Fruit fly (Drosophila melanogaster) whole organism, embryonic: ENCODE measurements around the gene FucTD.

Experiments
- B-H2 ChIP-seq: fragments of 200-800 bp; sonication (Bioruptor generic); optimal IDR thresholded peaks from 2 replicates; lab custom pipeline; 2018; ENCODE audit warnings: missing biosample characterization, mild to moderate bottlenecking, missing genetic modification characterization
- CG10274 ChIP-seq: fragments of 200-800 bp; sonication (Bioruptor generic); optimal IDR thresholded peaks from 3 replicates; lab custom pipeline; 2017; ENCODE audit warnings: missing biosample characterization, mild to moderate bottlenecking, missing genetic modification characterization
- CG11093 ChIP-seq: fragments of 200-800 bp; sonication (Bioruptor generic); IDR thresholded peaks from 3 replicates; pipeline ENCODE4 v1.3.6; 2022; ENCODE audit warnings: missing biosample characterization, missing genetic modification characterization
- CG11456 ChIP-seq: fragments of 200-800 bp; sonication (Bioruptor generic); IDR thresholded peaks from 3 replicates; pipeline ENCODE4 v1.3.6; 2022; ENCODE audit warnings: missing biosample characterization, missing genetic modification characterization
- CG11695 ChIP-seq: fragments of 200-800 bp; sonication (Bioruptor generic); IDR thresholded peaks from 3 replicates; pipeline ENCODE4 v1.3.6; 2022; ENCODE audit warnings: missing biosample characterization, missing genetic modification characterization
- CG12236 ChIP-seq: fragments of 200-800 bp; sonication (Bioruptor generic); optimal IDR thresholded peaks from 2 replicates; lab custom pipeline; 2016; ENCODE audit warnings: missing biosample characterization, missing genetic modification characterization
- CG15011 ChIP-seq: fragments of 200-800 bp; sonication (Bioruptor generic); optimal IDR thresholded peaks from 3 replicates; lab custom pipeline; 2018; ENCODE audit warnings: missing biosample characterization, mild to moderate bottlenecking, missing genetic modification characterization
- CG15696 ChIP-seq: fragments of 200-800 bp; sonication (Bioruptor generic); optimal IDR thresholded peaks from 2 replicates; lab custom pipeline; 2019; ENCODE audit warnings: missing biosample characterization, mild to moderate bottlenecking, missing genetic modification characterization, moderate library complexity
- CG17359 ChIP-seq: fragments of 200-800 bp; sonication (Bioruptor generic); optimal IDR thresholded peaks from 3 replicates; lab custom pipeline; 2018; ENCODE audit warnings: missing biosample characterization, mild to moderate bottlenecking, missing genetic modification characterization, moderate library complexity
- CG17802 ChIP-seq: fragments of 200-800 bp; sonication (Bioruptor generic); optimal IDR thresholded peaks from 2 replicates; lab custom pipeline; 2018; ENCODE audit warnings: missing biosample characterization, mild to moderate bottlenecking, missing genetic modification characterization, moderate library complexity
- CG1792 ChIP-seq: fragments of 200-800 bp; sonication (Bioruptor generic); optimal IDR thresholded peaks from 2 replicates; lab custom pipeline; 2016; ENCODE audit warnings: missing biosample characterization, missing genetic modification characterization
- CG2202 ChIP-seq: fragments of 200-800 bp; sonication (Bioruptor generic); optimal IDR thresholded peaks from 2 replicates; lab custom pipeline; 2018; ENCODE audit warnings: missing biosample characterization, mild to moderate bottlenecking, missing genetic modification characterization
- CG2889 ChIP-seq: fragments of 200-800 bp; sonication (Bioruptor generic); IDR thresholded peaks from 3 replicates; pipeline ENCODE4 v1.3.6; 2022; ENCODE audit warnings: missing biosample characterization, missing genetic modification characterization
- CG30020 ChIP-seq: fragments of 200-800 bp; optimal IDR thresholded peaks from 2 replicates; lab custom pipeline; 2019; ENCODE audit warnings: missing biosample characterization, mild to moderate bottlenecking, missing genetic modification characterization, moderate library complexity
- CG34376 ChIP-seq: fragments of 200-800 bp; sonication (Bioruptor generic); optimal IDR thresholded peaks from 2 replicates; lab custom pipeline; 2018; ENCODE audit warnings: missing biosample characterization, mild to moderate bottlenecking, missing genetic modification characterization
- CG34422 ChIP-seq: fragments of 200-800 bp; sonication (Bioruptor generic); IDR thresholded peaks from 3 replicates; pipeline ENCODE4 v1.3.6; 2022; ENCODE audit warnings: missing biosample characterization, missing genetic modification characterization
- CG42726 ChIP-seq: fragments of 200-800 bp; sonication (Bioruptor generic); IDR thresholded peaks from 2 replicates; pipeline ENCODE4 v1.3.6; 2022; ENCODE audit warnings: missing biosample characterization, missing genetic modification characterization; ENCODE audit not compliant: partially characterized antibody
- CG4424 ChIP-seq: fragments of 200-800 bp; sonication (Bioruptor generic); optimal IDR thresholded peaks from 3 replicates; lab custom pipeline; 2016; ENCODE audit warnings: missing biosample characterization, missing genetic modification characterization
- CG4730 ChIP-seq: fragments of 200-800 bp; sonication (Bioruptor generic); IDR thresholded peaks from 2 replicates; pipeline ENCODE4 v1.3.6; 2022; ENCODE audit warnings: missing biosample characterization, missing genetic modification characterization
- CG6175 ChIP-seq: fragments of 200-800 bp; sonication (Bioruptor generic); IDR thresholded peaks from 3 replicates; pipeline ENCODE4 v1.3.6; 2022; ENCODE audit warnings: missing biosample characterization, missing genetic modification characterization
- CG7357 ChIP-seq: fragments of 200-800 bp; sonication (Bioruptor generic); IDR thresholded peaks from 3 replicates; pipeline ENCODE4 v1.3.6; 2022; ENCODE audit warnings: missing biosample characterization, missing genetic modification characterization
- CG7786 ChIP-seq: fragments of 200-800 bp; sonication (Bioruptor generic); optimal IDR thresholded peaks from 2 replicates; lab custom pipeline; 2016; ENCODE audit warnings: missing biosample characterization, missing genetic modification characterization
- CG7928 ChIP-seq: fragments of 200-800 bp; sonication (Bioruptor generic); optimal IDR thresholded peaks from 2 replicates; lab custom pipeline; 2017; ENCODE audit warnings: missing biosample characterization, mild to moderate bottlenecking, missing genetic modification characterization
- CG9609 ChIP-seq: fragments of 200-800 bp; sonication (Bioruptor generic); optimal IDR thresholded peaks from 3 replicates; lab custom pipeline; 2016; ENCODE audit warnings: missing biosample characterization, missing genetic modification characterization
- CHES-1-like ChIP-seq: fragments of 200-800 bp; sonication (Bioruptor generic); optimal IDR thresholded peaks from 2 replicates; lab custom pipeline; 2016; ENCODE audit warnings: missing biosample characterization, missing genetic modification characterization
- E2f1 ChIP-seq: fragments of 200-800 bp; sonication (Bioruptor generic); IDR thresholded peaks from 2 replicates; pipeline ENCODE4 v1.3.6; 2022; ENCODE audit warnings: missing biosample characterization, missing genetic modification characterization
- Fer2 ChIP-seq: fragments of 200-800 bp; sonication (Bioruptor generic); optimal IDR thresholded peaks from 2 replicates; lab custom pipeline; 2018; ENCODE audit warnings: missing biosample characterization, mild to moderate bottlenecking, missing genetic modification characterization, moderate library complexity
- Gug ChIP-seq: fragments of 200-800 bp; sonication (Bioruptor generic); IDR thresholded peaks from 4 replicates; pipeline ENCODE4 v1.3.6; 2022; ENCODE audit warnings: missing biosample characterization, missing genetic modification characterization
- H15 ChIP-seq: fragments of 200-800 bp; sonication (Bioruptor generic); IDR thresholded peaks from 3 replicates; pipeline ENCODE4 v1.3.6; 2022; ENCODE audit warnings: missing biosample characterization, missing genetic modification characterization
- MTF-1 ChIP-seq: fragments of 200-800 bp; sonication (Bioruptor generic); optimal IDR thresholded peaks from 2 replicates; lab custom pipeline; 2018; ENCODE audit warnings: missing biosample characterization, mild to moderate bottlenecking, missing genetic modification characterization, borderline replicate concordance
- Med ChIP-seq: fragments of 200-800 bp; sonication (Bioruptor generic); peaks from one replicate; lab custom pipeline; 2016; ENCODE audit warnings: missing biosample characterization, missing genetic modification characterization, mild to moderate bottlenecking, inconsistent platforms, moderate library complexity
- NfI ChIP-seq: fragments of 200-800 bp; sonication (Bioruptor generic); optimal IDR thresholded peaks from 3 replicates; lab custom pipeline; 2018; ENCODE audit warnings: missing biosample characterization, mild to moderate bottlenecking, missing genetic modification characterization, moderate library complexity
- Pdp1 ChIP-seq, 2 experiments: fragments of 200-800 bp; sonication (Bioruptor generic); optimal IDR thresholded peaks; 3 replicates each; lab custom pipeline; 2016; ENCODE audit warnings: missing biosample characterization in 2 of 2, missing genetic modification characterization in 2 of 2, mild to moderate bottlenecking in 1 of 2, moderate library complexity in 1 of 2
- Poxn ChIP-seq: fragments of 200-800 bp; sonication (Bioruptor generic); IDR thresholded peaks from 2 replicates; pipeline ENCODE4 v1.3.6; 2022; ENCODE audit warnings: missing biosample characterization, missing genetic modification characterization
- Ravus ChIP-seq: fragments of 200-800 bp; sonication (Bioruptor generic); IDR thresholded peaks from 2 replicates; pipeline ENCODE4 v1.3.6; 2022; ENCODE audit warnings: missing biosample characterization, missing genetic modification characterization
- Scr ChIP-seq: fragments of 200-800 bp; sonication (Bioruptor generic); IDR thresholded peaks from 2 replicates; pipeline ENCODE4 v1.3.6; 2022; ENCODE audit warnings: missing biosample characterization, missing genetic modification characterization; ENCODE audit not compliant: partially characterized antibody
- corto ChIP-seq: fragments of 200-800 bp; sonication (Bioruptor generic); optimal IDR thresholded peaks from 2 replicates; lab custom pipeline; 2016; ENCODE audit warnings: missing biosample characterization, mild to moderate bottlenecking, missing genetic modification characterization, moderate library complexity
- cwo ChIP-seq: fragments of 200-800 bp; sonication (Bioruptor generic); optimal IDR thresholded peaks from 3 replicates; lab custom pipeline; 2017; ENCODE audit warnings: missing biosample characterization, missing genetic modification characterization, mild to moderate bottlenecking, moderate library complexity, missing genetic modification reagents
- da ChIP-seq: fragments of 200-800 bp; sonication (Bioruptor generic); optimal IDR thresholded peaks from 2 replicates; lab custom pipeline; 2016; ENCODE audit warnings: missing biosample characterization, missing genetic modification characterization
- exex ChIP-seq: fragments of 200-800 bp; sonication (Bioruptor generic); optimal IDR thresholded peaks from 4 replicates; lab custom pipeline; 2018; ENCODE audit warnings: missing biosample characterization, mild to moderate bottlenecking, missing genetic modification characterization, moderate library complexity
- gfzf ChIP-seq: fragments of 200-800 bp; sonication (Bioruptor generic); optimal IDR thresholded peaks from 2 replicates; lab custom pipeline; 2016; ENCODE audit warnings: missing biosample characterization, mild to moderate bottlenecking, missing genetic modification characterization, moderate library complexity
- klu ChIP-seq: fragments of 200-800 bp; sonication (Bioruptor generic); IDR thresholded peaks from 2 replicates; pipeline ENCODE4 v1.3.6; 2022; ENCODE audit warnings: missing biosample characterization, missing genetic modification characterization
- lmd ChIP-seq: fragments of 200-800 bp; sonication (Bioruptor generic); IDR thresholded peaks from 2 replicates; pipeline ENCODE4 v1.3.6; 2022; ENCODE audit warnings: missing biosample characterization, missing genetic modification characterization
- nau ChIP-seq: fragments of 200-800 bp; sonication (Bioruptor generic); optimal IDR thresholded peaks from 3 replicates; lab custom pipeline; 2017; ENCODE audit warnings: missing biosample characterization, mild to moderate bottlenecking, missing genetic modification characterization, missing genetic modification reagents
- pfk ChIP-seq: fragments of 200-800 bp; sonication (Bioruptor generic); optimal IDR thresholded peaks from 2 replicates; lab custom pipeline; 2018; ENCODE audit warnings: missing biosample characterization, mild to moderate bottlenecking, missing genetic modification characterization, moderate library complexity
- ssp ChIP-seq: fragments of 200-800 bp; sonication (Bioruptor generic); IDR thresholded peaks from 2 replicates; pipeline ENCODE4 v1.3.6; 2022; ENCODE audit warnings: missing biosample characterization, missing genetic modification characterization
- sug ChIP-seq: fragments of 200-800 bp; optimal IDR thresholded peaks from 2 replicates; lab custom pipeline; 2019; ENCODE audit warnings: missing biosample characterization, mild to moderate bottlenecking, missing genetic modification characterization, moderate library complexity
- ttk ChIP-seq: fragments of 200-800 bp; sonication (Bioruptor generic); IDR thresholded peaks from 2 replicates; pipeline ENCODE4 v2.1.2; 2022; ENCODE audit warnings: missing biosample characterization, missing genetic modification characterization
- zen ChIP-seq: fragments of 200-800 bp; sonication (Bioruptor generic); optimal IDR thresholded peaks from 3 replicates; lab custom pipeline; 2018; ENCODE audit warnings: missing biosample characterization, mild to moderate bottlenecking, missing genetic modification characterization, moderate library complexity

Gene FucTD

dm6 chr3L:1378862-1379543 is 37.0 kb upstream of the FucTD start (continued):
- TF ChIP-seq CG15011 (GFP tag; lab: Kevin White, UChicago) (no peak), CG1792 (GFP tag; lab: Kevin White, UChicago) (no peak), pfk (GFP tag; lab: Kevin White, UChicago) (no peak), CG2202 (peak; percentile 51), B-H2 (no peak), exex (tag; lab: Kevin White, UChicago) (no peak), ttk (GFP tag; lab: Robert Waterston, UW) (no peak), NfI (GFP tag; lab: Kevin White, UChicago) (peak; percentile 16), CHES-1-like (GFP tag; lab: Kevin White, UChicago) (no peak), CG7928 (no peak), CG9609 (GFP tag; lab: Kevin White, UChicago) (peak; percentile 44), CG11695 (GFP tag; lab: Robert Waterston, UW) (peak; percentile 64), MTF-1 (GFP tag; lab: Kevin White, UChicago) (no peak), E2f1 (GFP tag; lab: Robert Waterston, UW) (peak; percentile 50; the same call in 1 of the 2 replicates), klu (GFP tag; lab: Robert Waterston, UW) (no peak), sug (no peak), gfzf (GFP tag; lab: Kevin White, UChicago) (no peak), Ravus (no peak), CG17802 (peak; percentile 40), Poxn (GFP tag; lab: Robert Waterston, UW) (no peak), CG7786 (GFP tag; lab: Kevin White, UChicago) (no peak), Scr (GFP tag; lab: Robert Waterston, UW) (no peak), da (GFP tag; lab: Kevin White, UChicago) (no peak), CG34376 (GFP tag; lab: Kevin White, UChicago) (no peak), CG11456 (GFP tag; lab: Robert Waterston, UW) (no peak), CG30020 (tag; lab: Kevin White, UChicago) (no peak), CG7357 (GFP tag; lab: Robert Waterston, UW) (peak; percentile 63; the same call in 1 of the 3 replicates), CG2889 (GFP tag; lab: Robert Waterston, UW) (no peak), lmd (peak; percentile 63), CG34422 (GFP tag; lab: Robert Waterston, UW) (peak; percentile 64; the same call in 2 of the 3 replicates), corto (peak; percentile 23), Med (GFP tag; lab: Kevin White, UChicago) (peak; percentile 89), Pdp1 (GFP tag; optimal IDR thresholded peaks at IDR 0.05; lab: Kevin White, UChicago) (peak; percentile 26 to 39), CG42726 (GFP tag; lab: Robert Waterston, UW) (no peak), Gug (GFP tag; lab: Robert Waterston, UW) (no peak; the same call in 3 of the 4 replicates), zen (tag; lab: Kevin White, UChicago) (peak; percentile 22), ssp (GFP tag; lab: Robert Waterston, UW) (peak; percentile 47), CG15696 (tag; lab: Kevin White, UChicago) (peak; percentile 40), CG4730 (GFP tag; lab: Robert Waterston, UW) (peak; percentile 32; the same call in 1 of the 2 replicates), CG10274 (no peak), H15 (peak; percentile 41; the same call in 1 of the 3 replicates), CG17359 (tag; lab: Kevin White, UChicago) (peak; percentile 60), CG6175 (peak; percentile 16; the same call in 1 of the 3 replicates), Fer2 (no peak), CG12236 (GFP tag; lab: Kevin White, UChicago) (no peak), CG4424 (GFP tag; lab: Kevin White, UChicago) (peak; percentile 46), cwo (GFP tag; lab: Kevin White, UChicago) (peak; percentile 44), nau (peak; percentile 7), CG11093 (peak; percentile 43; the same call in 1 of the 3 replicates)
